Worm (Caenorhabditis elegans) whole organism, L2 larva: Measurements from ENCODE around the gene nonu-1.

Experiments used
- ama-1 ChIP-seq: fragments of 150-350 bp; optimal IDR thresholded peaks from 2 replicates; lab custom pipeline; 2018; ENCODE audit warnings: inconsistent platforms
- elt-3 ChIP-seq: sonication (generic microtip); optimal IDR thresholded peaks from 2 replicates; lab custom pipeline; 2017; ENCODE audit warnings: missing biosample characterization, missing genetic modification characterization
- skn-1 ChIP-seq: sonication (generic microtip); optimal IDR thresholded peaks from 2 replicates; lab custom pipeline; 2017; ENCODE audit warnings: missing biosample characterization, missing genetic modification characterization

ce11 chrIII:4856109-4856508, 6.4 kb upstream of the nonu-1 start, which contains the start of gene C35D10.7:
- TF ChIP-seq skn-1 (tag; lab: Kevin White, UChicago) (no peak), elt-3 (tag; lab: Kevin White, UChicago) (no peak), ama-1 (lab: Kevin White, UChicago) (no peak)
